Fruit fly (Drosophila melanogaster): ENCODE results near the gene CG6041.

CG6041 gene

dm6 chrX:5965517-5966397, 17.8 kb downstream of the CG6041 start, which contains the start of gene Grip (continued):
- TF ChIP-seq Hr78 (GFP tag; optimal IDR thresholded peaks at IDR 0.05): no peak
- TF ChIP-seq sv (GFP tag; optimal IDR thresholded peaks at IDR 0.05): no peak
- no peak for TF ChIP-seq Vsx2 (GFP tag; optimal IDR thresholded peaks at IDR 0.05; ENCODE audit: partially characterized antibody)
- no peak for TF ChIP-seq dmrt93B (GFP tag; optimal IDR thresholded peaks at IDR 0.05)
- TF ChIP-seq rgr (GFP tag; optimal IDR thresholded peaks at IDR 0.05): peak; percentile 2
- TF ChIP-seq CG32264 (GFP tag; optimal IDR thresholded peaks at IDR 0.05): no peak
- no peak for TF ChIP-seq Rel (GFP tag; optimal IDR thresholded peaks at IDR 0.05)
- TF ChIP-seq Rel (tag; optimal IDR thresholded peaks at IDR 0.05): no peak
- no peak for TF ChIP-seq tai (GFP tag; optimal IDR thresholded peaks at IDR 0.05)
- peak; percentile 22 for TF ChIP-seq Jra (GFP tag; optimal IDR thresholded peaks at IDR 0.05)
- TF ChIP-seq br (GFP tag; optimal IDR thresholded peaks at IDR 0.05): no peak
- peak; percentile 26 for TF ChIP-seq HLH106 (tag; optimal IDR thresholded peaks at IDR 0.05)
- TF ChIP-seq sage (GFP tag; optimal IDR thresholded peaks at IDR 0.05): no peak

dm6 chrX:5968094-5968723, 20.2 kb downstream of the CG6041 start:
- TF ChIP-seq HLH106 (tag; optimal IDR thresholded peaks at IDR 0.05) (no peak), fru (GFP tag; optimal IDR thresholded peaks at IDR 0.05) (peak; percentile 26), dmrt93B (GFP tag; optimal IDR thresholded peaks at IDR 0.05) (no peak), GATAd (GFP tag; optimal IDR thresholded peaks at IDR 0.05) (no peak), foxo (GFP tag; optimal IDR thresholded peaks at IDR 0.05) (peak in 1 of 2 experiments; percentile 8), psq (GFP tag; optimal IDR thresholded peaks at IDR 0.05) (no peak), N (GFP tag; optimal IDR thresholded peaks at IDR 0.05) (no peak), CG9705 (GFP tag; optimal IDR thresholded peaks at IDR 0.05) (no peak), lola (GFP tag; optimal IDR thresholded peaks at IDR 0.05) (no peak), dsf (GFP tag; optimal IDR thresholded peaks at IDR 0.05; ENCODE audit: borderline replicate concordance) (no peak), h (GFP tag; optimal IDR thresholded peaks at IDR 0.05) (peak; percentile 7)

- TF ChIP-seq Rel (GFP tag; optimal IDR thresholded peaks at IDR 0.05) (no peak), Rel (tag; optimal IDR thresholded peaks at IDR 0.05) (no peak), psq (GFP tag; optimal IDR thresholded peaks at IDR 0.05) (peak; percentile 23), fru (GFP tag; optimal IDR thresholded peaks at IDR 0.05) (peak; percentile 25), sv (GFP tag; optimal IDR thresholded peaks at IDR 0.05) (peak; percentile 11), Sp1 (GFP tag; optimal IDR thresholded peaks at IDR 0.05) (peak; percentile 32), h (GFP tag; optimal IDR thresholded peaks at IDR 0.05) (peak; percentile 23), foxo (GFP tag; optimal IDR thresholded peaks at IDR 0.05) (peak in 1 of 2 experiments; percentile 38), CrebA (GFP tag; optimal IDR thresholded peaks at IDR 0.05; ENCODE audit: borderline replicate concordance) (no peak), HLH106 (tag; optimal IDR thresholded peaks at IDR 0.05) (peak; percentile 44)
Observed at dm6 chrX:5969860-5970665, 22.1 kb downstream of the CG6041 start.

- TF ChIP-seq psq (GFP tag; optimal IDR thresholded peaks at IDR 0.05): no peak
Observed at dm6 chrX:5970666-5971057, 22.7 kb downstream of the CG6041 start.

- TF ChIP-seq Vsx2 (GFP tag; optimal IDR thresholded peaks at IDR 0.05; ENCODE audit: partially characterized antibody) (no peak), br (GFP tag; optimal IDR thresholded peaks at IDR 0.05) (peak; percentile 5), foxo (GFP tag; optimal IDR thresholded peaks at IDR 0.05) (peak in 1 of 2 experiments; percentile 47), sv (GFP tag; optimal IDR thresholded peaks at IDR 0.05) (peak; percentile 5), HLH106 (tag; optimal IDR thresholded peaks at IDR 0.05) (peak; percentile 26), rgr (GFP tag; optimal IDR thresholded peaks at IDR 0.05) (peak; percentile 37), brk (GFP tag; optimal IDR thresholded peaks at IDR 0.05) (no peak), ey (GFP tag; optimal IDR thresholded peaks at IDR 0.05) (peak; percentile 6)
Observed at dm6 chrX:5972030-5972429, 24.1 kb downstream of the CG6041 start.

Measured in whole organism, wandering third instar larva.